Fruit fly (Drosophila melanogaster) whole organism, embryonic: ENCODE results near the gene CG8630.
A peak's percentile ranks its signal among the peaks of the same experiment; 100 is the strongest.

Experiments
- CG10267 ChIP-seq: fragments of 200-800 bp; sonication (Bioruptor generic); optimal IDR thresholded peaks from 2 replicates; lab custom pipeline; 2018; ENCODE audit warnings: missing biosample characterization, mild to moderate bottlenecking, missing genetic modification characterization, moderate library complexity
- CG10431 ChIP-seq: fragments of 200-800 bp; sonication (Bioruptor generic); optimal IDR thresholded peaks from 3 replicates; lab custom pipeline; 2018; ENCODE audit warnings: missing biosample characterization, mild to moderate bottlenecking, missing genetic modification characterization
- CG10462 ChIP-seq: fragments of 200-800 bp; sonication (Bioruptor generic); optimal IDR thresholded peaks from 2 replicates; lab custom pipeline; 2016; ENCODE audit warnings: missing biosample characterization, missing genetic modification characterization
- CG12219 ChIP-seq: fragments of 200-800 bp; sonication (Bioruptor generic); optimal IDR thresholded peaks from 3 replicates; lab custom pipeline; 2018; ENCODE audit warnings: missing biosample characterization, mild to moderate bottlenecking, missing genetic modification characterization
- CG13123 ChIP-seq: fragments of 200-800 bp; sonication (Bioruptor generic); optimal IDR thresholded peaks from 2 replicates; lab custom pipeline; 2016; ENCODE audit warnings: missing biosample characterization, missing genetic modification characterization
- CG2129 ChIP-seq: fragments of 200-800 bp; sonication (Bioruptor generic); IDR thresholded peaks from 2 replicates; pipeline ENCODE4 v1.3.6; 2022; ENCODE audit warnings: missing biosample characterization, missing genetic modification characterization; ENCODE audit not compliant: partially characterized antibody
- CG32767 ChIP-seq: fragments of 200-800 bp; sonication (Bioruptor generic); IDR thresholded peaks from 2 replicates; pipeline ENCODE4 v1.3.6; 2022; ENCODE audit warnings: missing biosample characterization, missing genetic modification characterization
- CG3726 ChIP-seq: fragments of 200-800 bp; sonication (Bioruptor generic); IDR thresholded peaks from 3 replicates; pipeline ENCODE4, ENCODE4 v1.3.6; 2022; ENCODE audit warnings: missing biosample characterization, missing genetic modification characterization
- CG3838 ChIP-seq: fragments of 200-800 bp; sonication (Bioruptor generic); optimal IDR thresholded peaks from 3 replicates; lab custom pipeline; 2016; ENCODE audit warnings: missing biosample characterization, missing genetic modification characterization
- CG6791 ChIP-seq: fragments of 200-800 bp; sonication (Bioruptor generic); IDR thresholded peaks from 3 replicates; pipeline ENCODE4 v1.3.6; 2022; ENCODE audit warnings: missing biosample characterization, missing genetic modification characterization; ENCODE audit not compliant: partially characterized antibody
- CG7357 ChIP-seq: fragments of 200-800 bp; sonication (Bioruptor generic); IDR thresholded peaks from 3 replicates; pipeline ENCODE4 v1.3.6; 2022; ENCODE audit warnings: missing biosample characterization, missing genetic modification characterization
- CG7372 ChIP-seq: fragments of 200-800 bp; sonication (Bioruptor generic); IDR thresholded peaks from 2 replicates; pipeline ENCODE4 v1.3.6; 2022; ENCODE audit warnings: missing biosample characterization, missing genetic modification characterization
- CG8388 ChIP-seq: fragments of 200-800 bp; sonication (Bioruptor generic); optimal IDR thresholded peaks from 2 replicates; lab custom pipeline; 2019; ENCODE audit warnings: missing biosample characterization, mild to moderate bottlenecking, missing genetic modification characterization, moderate library complexity
- CG9932 ChIP-seq: fragments of 200-800 bp; sonication (Bioruptor generic); IDR thresholded peaks from 2 replicates; pipeline ENCODE4 v1.3.6; 2022; ENCODE audit warnings: missing biosample characterization, missing genetic modification characterization
- D ChIP-seq, 2 experiments: fragments of 200-800 bp in 1 of 2; fragments of >200 bp in 1 of 2; sonication (Bioruptor generic) in 1 of 2; optimal IDR thresholded peaks; 2 replicates in 1 of 2; 3 replicates in 1 of 2; lab custom pipeline; 2017; ENCODE audit warnings: mild to moderate bottlenecking in 1 of 2, missing biosample characterization in 1 of 2, missing genetic modification characterization in 1 of 2, missing genetic modification reagents in 1 of 2
- D19A ChIP-seq: fragments of 200-800 bp; optimal IDR thresholded peaks from 3 replicates; lab custom pipeline; 2019; ENCODE audit warnings: missing biosample characterization, mild to moderate bottlenecking, missing genetic modification characterization, moderate library complexity
- Dll ChIP-seq: fragments of 200-800 bp; sonication (Bioruptor generic); IDR thresholded peaks from 4 replicates; pipeline ENCODE4 v1.3.6; 2022; ENCODE audit warnings: missing biosample characterization, missing genetic modification characterization; ENCODE audit not compliant: partially characterized antibody
- Dref ChIP-seq: fragments of 200-800 bp; sonication (Bioruptor generic); IDR thresholded peaks from 2 replicates; pipeline ENCODE4 v1.3.6; 2022; ENCODE audit warnings: missing biosample characterization, missing genetic modification characterization
- Drgx ChIP-seq: fragments of 200-800 bp; sonication (Bioruptor generic); IDR thresholded peaks from 2 replicates; pipeline ENCODE4 v1.3.6; 2022; ENCODE audit warnings: missing biosample characterization, missing genetic modification characterization
- E2f1 ChIP-seq: fragments of 200-800 bp; sonication (Bioruptor generic); IDR thresholded peaks from 2 replicates; pipeline ENCODE4 v1.3.6; 2022; ENCODE audit warnings: missing biosample characterization, missing genetic modification characterization
- Fer2 ChIP-seq: fragments of 200-800 bp; sonication (Bioruptor generic); optimal IDR thresholded peaks from 2 replicates; lab custom pipeline; 2018; ENCODE audit warnings: missing biosample characterization, mild to moderate bottlenecking, missing genetic modification characterization, moderate library complexity
- Hr51 ChIP-seq, 2 experiments: fragments of 200-800 bp; sonication (Bioruptor generic); optimal IDR thresholded peaks; 2 replicates in 1 of 2; 3 replicates in 1 of 2; lab custom pipeline; 2016 to 2018; ENCODE audit warnings: missing biosample characterization in 2 of 2, missing genetic modification characterization in 2 of 2, mild to moderate bottlenecking in 1 of 2, moderate library complexity in 1 of 2
- MESR4 ChIP-seq: fragments of 200-800 bp; sonication (Bioruptor generic); optimal IDR thresholded peaks from 2 replicates; lab custom pipeline; 2018; ENCODE audit warnings: missing biosample characterization, mild to moderate bottlenecking, missing genetic modification characterization, moderate library complexity
- Mes4 ChIP-seq: fragments of 200-800 bp; sonication (Bioruptor generic); optimal IDR thresholded peaks from 2 replicates; lab custom pipeline; 2016; ENCODE audit warnings: missing biosample characterization, missing genetic modification characterization
- Trl ChIP-seq, 3 experiments: fragments of >200 bp in 2 of 3; fragments of 200-800 bp in 1 of 3; sonication (Bioruptor generic) in 1 of 3; optimal IDR thresholded peaks; 2 replicates in 1 of 3; 3 replicates in 2 of 3; lab custom pipeline; 2016 to 2017; ENCODE audit warnings: missing biosample characterization in 1 of 3, missing genetic modification characterization in 1 of 3
- ase ChIP-seq: fragments of 200-800 bp; sonication (Bioruptor generic); IDR thresholded peaks from 3 replicates; pipeline ENCODE4 v1.3.6; 2022; ENCODE audit warnings: missing biosample characterization, missing genetic modification characterization
- bigmax ChIP-seq: fragments of 200-800 bp; sonication (Bioruptor generic); optimal IDR thresholded peaks from 2 replicates; lab custom pipeline; 2018; ENCODE audit warnings: missing biosample characterization, mild to moderate bottlenecking, missing genetic modification characterization
- btn ChIP-seq: fragments of 200-800 bp; sonication (Bioruptor generic); optimal IDR thresholded peaks from 2 replicates; lab custom pipeline; 2016; ENCODE audit warnings: missing biosample characterization, missing genetic modification characterization
- cad ChIP-seq: fragments of >200 bp; optimal IDR thresholded peaks from 2 replicates; lab custom pipeline; 2017; ENCODE audit warnings: missing biosample characterization, missing genetic modification characterization
- corto ChIP-seq: fragments of 200-800 bp; sonication (Bioruptor generic); optimal IDR thresholded peaks from 2 replicates; lab custom pipeline; 2016; ENCODE audit warnings: missing biosample characterization, mild to moderate bottlenecking, missing genetic modification characterization, moderate library complexity
- danr ChIP-seq: fragments of 200-800 bp; sonication (Bioruptor generic); IDR thresholded peaks from 2 replicates; pipeline ENCODE4 v1.3.6; 2022; ENCODE audit warnings: missing biosample characterization, missing genetic modification characterization
- dpn ChIP-seq, 2 experiments: fragments of 200-800 bp; sonication (Bioruptor generic); optimal IDR thresholded peaks; 3 replicates each; lab custom pipeline; 2016; ENCODE audit warnings: missing biosample characterization in 2 of 2, missing genetic modification characterization in 2 of 2
- ewg ChIP-seq: fragments of 200-800 bp; sonication (Bioruptor generic); optimal IDR thresholded peaks from 3 replicates; lab custom pipeline; 2017; ENCODE audit warnings: mild to moderate bottlenecking, missing biosample characterization, missing genetic modification reagents, missing genetic modification characterization
- gt ChIP-seq: fragments of 200-800 bp; sonication (Bioruptor generic); IDR thresholded peaks from 2 replicates; pipeline ENCODE4 v1.3.6; 2022; ENCODE audit warnings: missing biosample characterization, missing genetic modification characterization
- hth ChIP-seq: fragments of >200 bp; optimal IDR thresholded peaks from 2 replicates; lab custom pipeline; 2017; ENCODE audit warnings: inconsistent platforms
- insv ChIP-seq, 2 experiments: fragments of 200-800 bp; sonication (Bioruptor generic); optimal IDR thresholded peaks; 3 replicates each; lab custom pipeline; 2016 to 2018; ENCODE audit warnings: missing biosample characterization in 2 of 2, missing genetic modification characterization in 2 of 2
- inv ChIP-seq: fragments of 200-800 bp; sonication (Bioruptor generic); IDR thresholded peaks from 2 replicates; pipeline ENCODE4 v1.3.6; 2022; ENCODE audit warnings: missing biosample characterization, missing genetic modification characterization; ENCODE audit not compliant: partially characterized antibody
- kah ChIP-seq: fragments of 200-800 bp; sonication (Bioruptor generic); optimal IDR thresholded peaks from 2 replicates; lab custom pipeline; 2018; ENCODE audit warnings: missing biosample characterization, mild to moderate bottlenecking, missing genetic modification characterization
- lab ChIP-seq: fragments of 200-800 bp; sonication (Bioruptor generic); optimal IDR thresholded peaks from 3 replicates; lab custom pipeline; 2017; ENCODE audit warnings: missing biosample characterization, missing genetic modification characterization, mild to moderate bottlenecking, moderate library complexity, missing genetic modification reagents
- lola ChIP-seq, 3 experiments: fragments of >200 bp in 2 of 3; fragments of 200-800 bp in 1 of 3; sonication (Bioruptor generic) in 1 of 3; optimal IDR thresholded peaks; 2 replicates each; lab custom pipeline; 2017 to 2019; ENCODE audit warnings: missing biosample characterization in 3 of 3, missing genetic modification characterization in 3 of 3, mild to moderate bottlenecking in 1 of 3, moderate library complexity in 1 of 3
- pan ChIP-seq, 4 experiments: fragments of >200 bp in 3 of 4; fragments of 200-800 bp in 1 of 4; sonication (Bioruptor generic) in 1 of 4; optimal IDR thresholded peaks in 3 of 4; IDR thresholded peaks in 1 of 4; 2 replicates each; pipeline versions ENCODE4 v1.3.6 to Lab custom; 2017 to 2022; ENCODE audit warnings: missing biosample characterization in 2 of 4, missing genetic modification characterization in 2 of 4, mixed read lengths in 1 of 4
- prd ChIP-seq, 3 experiments: fragments of >200 bp in 2 of 3; fragments of 200-800 bp in 1 of 3; sonication (Bioruptor generic) in 1 of 3; optimal IDR thresholded peaks in 2 of 3; IDR thresholded peaks in 1 of 3; 2 replicates in 2 of 3; 3 replicates in 1 of 3; pipeline versions ENCODE4 v1.3.6 to Lab custom; 2017 to 2022; ENCODE audit warnings: missing biosample characterization in 1 of 3, missing genetic modification characterization in 1 of 3
- sens ChIP-seq: fragments of 200-800 bp; sonication (Bioruptor generic); peaks from one replicate; lab custom pipeline; 2016; ENCODE audit warnings: missing biosample characterization, missing genetic modification characterization
- shn ChIP-seq: fragments of 200-800 bp; sonication (Bioruptor generic); optimal IDR thresholded peaks from 3 replicates; lab custom pipeline; 2016; ENCODE audit warnings: missing biosample characterization, missing genetic modification characterization
- tll ChIP-seq, 2 experiments: fragments of 200-800 bp in 1 of 2; fragments of >200 bp in 1 of 2; sonication (Bioruptor generic) in 1 of 2; optimal IDR thresholded peaks; 2 replicates each; lab custom pipeline; 2017 to 2019; ENCODE audit warnings: missing biosample characterization in 2 of 2, missing genetic modification characterization in 2 of 2, mild to moderate bottlenecking in 1 of 2, moderate library complexity in 1 of 2
- tna ChIP-seq: fragments of 200-800 bp; sonication (Bioruptor generic); IDR thresholded peaks from 2 replicates; pipeline ENCODE4 v1.3.6; 2022; ENCODE audit warnings: missing biosample characterization, missing genetic modification characterization; ENCODE audit not compliant: partially characterized antibody
- twi ChIP-seq: fragments of 200-800 bp; optimal IDR thresholded peaks from 2 replicates; lab custom pipeline; 2019; ENCODE audit warnings: missing biosample characterization, mild to moderate bottlenecking, missing genetic modification characterization, moderate library complexity

The CG8630 gene

DNA sequence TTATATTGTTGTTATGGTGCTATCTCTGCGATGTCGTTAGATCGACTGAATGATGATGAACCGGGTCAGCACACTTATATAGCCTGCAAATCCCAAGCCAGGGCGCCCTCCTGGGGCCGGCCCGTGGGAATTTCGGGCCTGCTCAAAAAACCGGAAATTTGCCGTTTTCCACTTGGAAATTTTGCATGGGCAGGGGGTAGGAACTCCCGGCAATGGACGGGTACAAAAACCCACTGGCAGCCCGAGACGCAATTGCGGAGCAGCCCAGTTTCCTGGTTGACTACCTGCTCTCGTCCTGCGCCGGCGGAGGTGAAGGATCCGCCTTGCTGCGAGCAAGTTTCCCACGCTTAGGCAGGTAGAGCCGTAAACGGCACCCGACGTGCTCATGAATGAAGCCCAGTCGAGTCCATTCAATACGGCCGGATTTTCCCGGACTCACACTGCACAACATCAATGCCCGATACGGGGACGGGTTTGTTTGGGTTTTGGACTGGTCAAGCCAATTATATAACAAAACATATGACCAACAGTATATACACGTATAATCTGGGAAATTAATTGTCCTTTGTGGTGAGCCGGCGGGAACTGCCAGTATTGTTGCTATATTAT lies 13.7 kb downstream of the CG8630 start, which contains the start of gene wntD:
Gene wntD (minus strand): TSS at position 51 of the 609 bp plus-strand sequence.
- TF ChIP-seq danr (GFP tag; lab: Robert Waterston, UW) (no peak), insv (GFP tag; optimal IDR thresholded peaks at IDR 0.05; lab: Kevin White, UChicago) (peak in 1 of 2 experiments; percentile 64), CG7357 (GFP tag; lab: Robert Waterston, UW) (0 out of 3 replicates have a peak, but pooled peaks have one; percentile 10), prd (optimal IDR thresholded peaks at IDR 0.05; lab: Kevin White, UChicago) (no peak), prd (GFP tag; IDR thresholded peaks at IDR 0.05; lab: Robert Waterston, UW) (peak; percentile 33; the same call in 2 of the 3 replicates), ase (GFP tag; lab: Robert Waterston, UW) (no peak), Dref (GFP tag; lab: Robert Waterston, UW) (0 out of 2 replicates have a peak, but pooled peaks have one; percentile 28), hth (lab: Kevin White, UChicago) (no peak), dpn (GFP tag; optimal IDR thresholded peaks at IDR 0.05; lab: Kevin White, UChicago) (no peak), CG2129 (no peak), tll (GFP tag; optimal IDR thresholded peaks at IDR 0.05; lab: Kevin White, UChicago) (peak in 1 of 2 experiments; percentile 92), btn (GFP tag; lab: Kevin White, UChicago) (no peak), CG10431 (GFP tag; lab: Kevin White, UChicago) (no peak), corto (GFP tag; lab: Kevin White, UChicago) (no peak), pan (optimal IDR thresholded peaks at IDR 0.05; lab: Kevin White, UChicago) (no peak), pan (GFP tag; optimal IDR thresholded peaks at IDR 0.05 in 1 of 2, IDR thresholded peaks at IDR 0.05 in 1 of 2) (no peak), CG6791 (GFP tag; lab: Robert Waterston, UW) (no peak), kah (GFP tag; lab: Kevin White, UChicago) (no peak), CG7372 (no peak), cad (GFP tag; lab: Kevin White, UChicago) (peak; percentile 77), CG3726 (GFP tag; lab: Robert Waterston, UW) (0 out of 3 replicates have a peak, but pooled peaks have one; percentile 12), CG10462 (GFP tag; lab: Kevin White, UChicago) (no peak), gt (GFP tag; lab: Robert Waterston, UW) (peak; percentile 37; the same call in 1 of the 2 replicates), D (optimal IDR thresholded peaks at IDR 0.05; lab: Kevin White, UChicago) (peak; percentile 14), D (GFP tag; optimal IDR thresholded peaks at IDR 0.05; lab: Kevin White, UChicago) (no peak), bigmax (GFP tag; lab: Kevin White, UChicago) (no peak), lab (GFP tag; lab: Kevin White, UChicago) (no peak), Fer2 (tag; lab: Kevin White, UChicago) (no peak), CG12219 (GFP tag; lab: Kevin White, UChicago) (no peak), CG32767 (GFP tag; lab: Robert Waterston, UW) (no peak), shn (GFP tag; lab: Kevin White, UChicago) (no peak), Drgx (GFP tag; lab: Robert Waterston, UW) (no peak), CG3838 (GFP tag; lab: Kevin White, UChicago) (no peak), E2f1 (GFP tag; lab: Robert Waterston, UW) (no peak), lola (GFP tag; optimal IDR thresholded peaks at IDR 0.05; lab: Kevin White, UChicago) (no peak), CG10267 (tag; lab: Kevin White, UChicago) (no peak), sens (GFP tag; lab: Kevin White, UChicago) (peak; percentile 4), CG8388 (GFP tag; lab: Kevin White, UChicago) (no peak), twi (tag; lab: Kevin White, UChicago) (peak; percentile 86), ewg (GFP tag; lab: Kevin White, UChicago) (no peak), Hr51 (GFP tag; optimal IDR thresholded peaks at IDR 0.05; lab: Kevin White, UChicago) (no peak), D19A (tag; lab: Kevin White, UChicago) (no peak), CG9932 (GFP tag; lab: Robert Waterston, UW) (0 out of 2 replicates have a peak, but pooled peaks have one; percentile 17), Dll (no peak), tna (no peak), CG13123 (GFP tag; lab: Kevin White, UChicago) (no peak), Trl (optimal IDR thresholded peaks at IDR 0.05; lab: Kevin White, UChicago) (no peak), Trl (GFP tag; optimal IDR thresholded peaks at IDR 0.05; lab: Kevin White, UChicago) (no peak), Mes4 (no peak), inv (no peak), MESR4 (GFP tag; lab: Kevin White, UChicago) (no peak)
